Worm (Caenorhabditis elegans) whole organism, mixed stage, embryonic: ENCODE data around the gene panl-3.

Experiments used
- elt-1 ChIP-seq: sonication (generic microtip); optimal IDR thresholded peaks from 2 replicates; lab custom pipeline; 2017; ENCODE audit warnings: missing genetic modification characterization, mild to moderate bottlenecking, missing compliant biosample characterization, antibody characterized with exemption, moderate library complexity, borderline replicate concordance; ENCODE audit not compliant: insufficient read depth
- mep-1 ChIP-seq: fragments of 150-350 bp; optimal IDR thresholded peaks from 2 replicates; lab custom pipeline; 2017; ENCODE audit warnings: missing biosample characterization, missing genetic modification reagents, missing genetic modification characterization, inconsistent platforms
- nhr-12 ChIP-seq: fragments of 150-350 bp; optimal IDR thresholded peaks from 2 replicates; lab custom pipeline; 2014; ENCODE audit warnings: missing biosample characterization, missing genetic modification characterization
- nhr-2 ChIP-seq: fragments of 150-350 bp; optimal IDR thresholded peaks from 2 replicates; lab custom pipeline; 2014; ENCODE audit warnings: missing biosample characterization, missing genetic modification characterization
- nhr-237 ChIP-seq: fragments of 150-350 bp; optimal IDR thresholded peaks from 2 replicates; lab custom pipeline; 2014; ENCODE audit warnings: missing biosample characterization, missing genetic modification characterization
- pha-4 ChIP-seq: fragments of 150-350 bp; optimal IDR thresholded peaks from 2 replicates; lab custom pipeline; 2018; ENCODE audit warnings: missing biosample characterization, missing genetic modification reagents, missing genetic modification characterization
- unc-120 ChIP-seq: sonication (generic microtip); optimal IDR thresholded peaks from 2 replicates; lab custom pipeline; 2017; ENCODE audit warnings: missing genetic modification characterization, missing compliant biosample characterization; ENCODE audit not compliant: poor library complexity, severe bottlenecking
- unc-39 ChIP-seq: fragments of 150-350 bp; optimal IDR thresholded peaks from 2 replicates; lab custom pipeline; 2014; ENCODE audit warnings: missing biosample characterization, missing genetic modification characterization
- unc-62 ChIP-seq: fragments of 150-350 bp; optimal IDR thresholded peaks from 2 replicates; lab custom pipeline; 2014; ENCODE audit warnings: missing biosample characterization, missing genetic modification reagents, missing genetic modification characterization
- ztf-11 ChIP-seq: fragments of 150-350 bp; optimal IDR thresholded peaks from 2 replicates; lab custom pipeline; 2014; ENCODE audit warnings: missing biosample characterization, missing genetic modification characterization

DNA sequence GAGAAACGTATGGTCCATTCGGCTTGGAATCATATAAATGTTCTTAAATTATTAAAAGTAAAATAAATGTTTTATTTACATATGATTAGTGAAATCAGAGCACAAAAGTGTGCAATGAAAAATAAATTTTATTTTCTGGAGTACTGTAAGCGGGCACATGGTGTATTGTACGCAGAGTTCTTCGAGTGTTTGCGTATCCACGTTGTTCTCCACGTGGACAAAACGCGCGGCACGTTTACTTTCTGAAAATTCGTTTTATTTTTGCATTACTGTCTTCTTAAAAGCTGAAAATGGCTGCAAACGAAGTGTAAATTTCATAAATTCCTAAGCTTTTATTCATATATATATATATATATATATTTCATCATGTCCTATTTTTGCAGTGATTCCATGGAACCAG lies 13.7 kb downstream of the panl-3 start:
- TF ChIP-seq pha-4 (tag; lab: Kevin White, UChicago) (no peak), unc-39 (tag; lab: Kevin White, UChicago) (no peak), nhr-12 (tag; lab: Kevin White, UChicago) (no peak), unc-62 (GFP tag; lab: Kevin White, UChicago) (no peak), nhr-2 (tag; lab: Kevin White, UChicago) (no peak), ztf-11 (tag; lab: Kevin White, UChicago) (no peak), nhr-237 (tag; lab: Kevin White, UChicago) (no peak), unc-120 (tag; lab: Kevin White, UChicago) (no peak), elt-1 (tag; lab: Kevin White, UChicago) (no peak), mep-1 (tag; lab: Kevin White, UChicago) (no peak)
